Worm (Caenorhabditis elegans): ENCODE results near the gene frpr-17.

frpr-17 gene

ce11 chrX:14405817-14406216, at the start of gene frpr-17:
Gene frpr-17 (plus strand): TSS chrX:14406117.
- TF ChIP-seq mcd-1 (GFP tag; IDR thresholded peaks at IDR 0.05) (no peak), F23B12.7 (tag; optimal IDR thresholded peaks at IDR 0.05; ENCODE audit: insufficient read depth) (no peak), mxl-1 (tag; optimal IDR thresholded peaks at IDR 0.05) (no peak), chd-7 (tag; optimal IDR thresholded peaks at IDR 0.05) (no peak), lin-35 (GFP tag; optimal IDR thresholded peaks at IDR 0.05) (no peak), ztf-18 (tag; optimal IDR thresholded peaks at IDR 0.05) (no peak), nhr-27 (tag; optimal IDR thresholded peaks at IDR 0.05) (no peak), B0336.3 (GFP tag; IDR thresholded peaks at IDR 0.05) (no peak), F37B4.10 (GFP tag; IDR thresholded peaks at IDR 0.05) (no peak), ztf-6 (GFP tag; IDR thresholded peaks at IDR 0.05) (no peak), K12H6.12 (tag; optimal IDR thresholded peaks at IDR 0.05) (no peak), ceh-40 (GFP tag; IDR thresholded peaks at IDR 0.05) (no peak)

- TF ChIP-seq lin-40 (tag; optimal IDR thresholded peaks at IDR 0.05) (peak; percentile 42), F57A8.1 (GFP tag; optimal IDR thresholded peaks at IDR 0.05) (no peak), cebp-1 (GFP tag; IDR thresholded peaks at IDR 0.05) (no peak), cebp-1 (tag; optimal IDR thresholded peaks at IDR 0.05) (peak; percentile 73)
Measured at ce11 chrX:14356683-14357287, 49.1 kb upstream of the frpr-17 start.

- TF ChIP-seq aptf-2 (GFP tag; conservative IDR thresholded peaks at IDR 0.05) = no peak
- TF ChIP-seq Y79H2A.3 (GFP tag; conservative IDR thresholded peaks at IDR 0.05) = no peak
- no peak for TF ChIP-seq F33H1.4 (GFP tag; IDR thresholded peaks at IDR 0.05)
- TF ChIP-seq madf-3 (GFP tag; IDR thresholded peaks at IDR 0.05) = no peak
- TF ChIP-seq unc-130 (GFP tag; optimal IDR thresholded peaks at IDR 0.05) = no peak
- TF ChIP-seq dox-1 (GFP tag; IDR thresholded peaks at IDR 0.05) = no peak
- no peak for TF ChIP-seq nhr-80 (tag; optimal IDR thresholded peaks at IDR 0.05)
- no peak for TF ChIP-seq F52B5.7 (tag; optimal IDR thresholded peaks at IDR 0.05)
- no peak for TF ChIP-seq let-607 (tag; optimal IDR thresholded peaks at IDR 0.05)
- TF ChIP-seq die-1 (tag; optimal IDR thresholded peaks at IDR 0.05) = no peak
- no peak for TF ChIP-seq aptf-3 (GFP tag; IDR thresholded peaks at IDR 0.05)
- TF ChIP-seq unc-62 (GFP tag; optimal IDR thresholded peaks at IDR 0.05) = no peak
- TF ChIP-seq F49E8.2 (tag; optimal IDR thresholded peaks at IDR 0.05; ENCODE audit: insufficient read depth) = no peak
- no peak for TF ChIP-seq lsl-1 (GFP tag; optimal IDR thresholded peaks at IDR 0.05)
- TF ChIP-seq repo-1 (tag; optimal IDR thresholded peaks at IDR 0.05) = no peak
- TF ChIP-seq ztf-3 (GFP tag; optimal IDR thresholded peaks at IDR 0.05) = no peak
- TF ChIP-seq egl-18 (GFP tag; IDR thresholded peaks at IDR 0.05) = no peak
- no peak for TF ChIP-seq nfya-1 (tag; optimal IDR thresholded peaks at IDR 0.05; ENCODE audit: borderline replicate concordance, insufficient read depth)
- no peak for TF ChIP-seq ztf-6 (GFP tag; IDR thresholded peaks at IDR 0.05)
- TF ChIP-seq ama-1 (optimal IDR thresholded peaks at IDR 0.05) = no peak
- TF ChIP-seq ama-1 (GFP tag; optimal IDR thresholded peaks at IDR 0.05) = no peak
Measured at ce11 chrX:14359571-14359970, 46.3 kb upstream of the frpr-17 start.

ce11 chrX:14366081-14366480, 39.8 kb upstream of the frpr-17 start:
- TF ChIP-seq egl-44 (GFP tag; IDR thresholded peaks at IDR 0.05) = no peak
- no peak for TF ChIP-seq ztf-25 (GFP tag; IDR thresholded peaks at IDR 0.05)
- no peak for TF ChIP-seq sea-2 (GFP tag; IDR thresholded peaks at IDR 0.05)
- TF ChIP-seq ekl-4 (GFP tag; IDR thresholded peaks at IDR 0.05) = no peak
- no peak for TF ChIP-seq athp-1 (tag; optimal IDR thresholded peaks at IDR 0.05)
- TF ChIP-seq B0019.2 (GFP tag; conservative IDR thresholded peaks at IDR 0.05) = no peak

All from whole organism, young adult.